Fruit fly (Drosophila melanogaster): ENCODE data around the gene cact.

The cact gene

dm6 chr2L:16270667-16271485 lies 55.1 kb downstream of the cact start (continued):
- TF ChIP-seq Sox102F (GFP tag; optimal IDR thresholded peaks at IDR 0.05): peak; percentile 24
- TF ChIP-seq Poxn (GFP tag; IDR thresholded peaks at IDR 0.05): no peak
- TF ChIP-seq sqz (GFP tag; optimal IDR thresholded peaks at IDR 0.05): no peak
- TF ChIP-seq trh (GFP tag; optimal IDR thresholded peaks at IDR 0.05): no peak
- no peak for TF ChIP-seq CG34376 (GFP tag; optimal IDR thresholded peaks at IDR 0.05)
- TF ChIP-seq CG4617 (GFP tag; optimal IDR thresholded peaks at IDR 0.05; ENCODE audit: borderline replicate concordance): no peak
- no peak for TF ChIP-seq CG11560 (tag; IDR thresholded peaks at IDR 0.05)
- no peak for TF ChIP-seq YL-1 (GFP tag; optimal IDR thresholded peaks at IDR 0.05)
- TF ChIP-seq CG12942 (GFP tag; optimal IDR thresholded peaks at IDR 0.05): peak; percentile 9
- peak; percentile 33 for TF ChIP-seq CG10209 (GFP tag; optimal IDR thresholded peaks at IDR 0.05)
- TF ChIP-seq Hmr (GFP tag; optimal IDR thresholded peaks at IDR 0.05): peak; percentile 25
- no peak for TF ChIP-seq zen2 (GFP tag; IDR thresholded peaks at IDR 0.05; ENCODE audit: partially characterized antibody)
- no peak for TF ChIP-seq shn (GFP tag; optimal IDR thresholded peaks at IDR 0.05)
- TF ChIP-seq CG4282 (GFP tag; optimal IDR thresholded peaks at IDR 0.05): no peak
- TF ChIP-seq NK7.1 (GFP tag; optimal IDR thresholded peaks at IDR 0.05): no peak
- peak; percentile 32 for TF ChIP-seq PHDP (tag; optimal IDR thresholded peaks at IDR 0.05)
- no peak for TF ChIP-seq unc-4 (GFP tag; IDR thresholded peaks at IDR 0.05; ENCODE audit: partially characterized antibody)
- TF ChIP-seq B-H2 (GFP tag; optimal IDR thresholded peaks at IDR 0.05): no peak
- TF ChIP-seq Side (GFP tag; optimal IDR thresholded peaks at IDR 0.05): no peak
- TF ChIP-seq tio (GFP tag; optimal IDR thresholded peaks at IDR 0.05): no peak
- TF ChIP-seq bigmax (GFP tag; optimal IDR thresholded peaks at IDR 0.05): no peak
- TF ChIP-seq dati (GFP tag; IDR thresholded peaks at IDR 0.05): no peak
- no peak for TF ChIP-seq H15 (GFP tag; IDR thresholded peaks at IDR 0.05)
- no peak for TF ChIP-seq CG31388 (GFP tag; optimal IDR thresholded peaks at IDR 0.05)
- TF ChIP-seq CG1529 (GFP tag; optimal IDR thresholded peaks at IDR 0.05): no peak
- TF ChIP-seq CG1233 (GFP tag; optimal IDR thresholded peaks at IDR 0.05): peak; percentile 11
- no peak for TF ChIP-seq Aef1 (GFP tag; IDR thresholded peaks at IDR 0.05)
- no peak for TF ChIP-seq sim (GFP tag; IDR thresholded peaks at IDR 0.05)
- TF ChIP-seq mirr (GFP tag; optimal IDR thresholded peaks at IDR 0.05): no peak
- peak; percentile 6 for TF ChIP-seq Deaf1 (tag; optimal IDR thresholded peaks at IDR 0.05)
- no peak for TF ChIP-seq CG3847 (GFP tag; IDR thresholded peaks at IDR 0.05)
- TF ChIP-seq zf30C (GFP tag; optimal IDR thresholded peaks at IDR 0.05): no peak
- no peak for TF ChIP-seq Nf-YB (GFP tag; optimal IDR thresholded peaks at IDR 0.05)
- no peak for TF ChIP-seq pum (GFP tag; optimal IDR thresholded peaks at IDR 0.05)
- TF ChIP-seq fd102C (GFP tag; optimal IDR thresholded peaks at IDR 0.05): no peak
- TF ChIP-seq Dbx (GFP tag; IDR thresholded peaks at IDR 0.05): no peak
- peak; percentile 7 for TF ChIP-seq CG18619 (GFP tag; optimal IDR thresholded peaks at IDR 0.05)
- peak; percentile 38 for TF ChIP-seq Oli (tag; optimal IDR thresholded peaks at IDR 0.05)
- TF ChIP-seq mam (GFP tag; optimal IDR thresholded peaks at IDR 0.05): no peak
- TF ChIP-seq CG8944 (GFP tag; optimal IDR thresholded peaks at IDR 0.05): no peak
- no peak for TF ChIP-seq Dek (tag; optimal IDR thresholded peaks at IDR 0.05)
- TF ChIP-seq tgo (GFP tag; IDR thresholded peaks at IDR 0.05): no peak
- no peak for TF ChIP-seq sisA (GFP tag; IDR thresholded peaks at IDR 0.05)

Data from whole organism, embryonic.